Worm (Caenorhabditis elegans): ENCODE measurements around the gene ima-3.
"Not testable (repeated sequence)": the region's sequence is repeated elsewhere in the genome, so short reads cannot be mapped to it uniquely, and the experiment has no call there.

ima-3 gene

DNA sequence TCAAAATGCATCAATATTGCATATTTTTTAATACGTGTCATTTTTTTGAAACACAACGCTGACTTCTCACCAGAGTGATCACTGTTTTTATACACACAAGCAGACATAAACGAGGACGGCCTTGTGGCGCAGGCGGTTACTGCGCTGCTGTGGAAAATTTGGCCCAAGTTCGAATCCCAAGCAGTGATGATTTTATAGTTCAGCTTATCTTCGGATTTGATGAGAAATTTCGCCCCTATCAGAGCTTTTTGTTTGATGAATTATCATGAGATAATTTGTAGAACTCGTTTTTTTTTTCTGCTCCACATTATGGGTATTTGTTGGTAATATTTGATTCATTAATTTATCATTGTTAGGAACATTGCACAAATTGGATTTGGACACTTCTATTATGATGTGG is 12.5 kb upstream of the ima-3 start:
- TF ChIP-seq snpc-4 (tag; optimal IDR thresholded peaks at IDR 0.05) (no peak), ceh-43 (GFP tag; optimal IDR thresholded peaks at IDR 0.05) (peak; percentile 94), elt-3 (tag; optimal IDR thresholded peaks at IDR 0.05) (peak; percentile 85), lin-13 (tag; optimal IDR thresholded peaks at IDR 0.05) (peak; percentile 64), ceh-83 (GFP tag; optimal IDR thresholded peaks at IDR 0.05) (peak; percentile 98), bed-3 (GFP tag; optimal IDR thresholded peaks at IDR 0.05) (peak; percentile 93), flh-1 (GFP tag; optimal IDR thresholded peaks at IDR 0.05) (peak; percentile 84), ham-2 (GFP tag; optimal IDR thresholded peaks at IDR 0.05) (peak; percentile 98), ceh-39 (tag; optimal IDR thresholded peaks at IDR 0.05) (no peak), unc-39 (tag; optimal IDR thresholded peaks at IDR 0.05) (no peak), lsy-2 (tag; optimal IDR thresholded peaks at IDR 0.05) (peak; percentile 57), sptf-1 (tag; optimal IDR thresholded peaks at IDR 0.05) (peak; percentile 98), pha-4 (tag; optimal IDR thresholded peaks at IDR 0.05) (peak; percentile 41), elt-1 (tag; optimal IDR thresholded peaks at IDR 0.05; ENCODE audit: borderline replicate concordance, insufficient read depth) (peak; percentile 41), nhr-76 (tag; optimal IDR thresholded peaks at IDR 0.05) (peak; percentile 10), nhr-237 (tag; optimal IDR thresholded peaks at IDR 0.05) (peak; percentile 76), nhr-2 (tag; optimal IDR thresholded peaks at IDR 0.05) (no peak), lin-32 (GFP tag; optimal IDR thresholded peaks at IDR 0.05) (peak; percentile 94), nhr-12 (tag; optimal IDR thresholded peaks at IDR 0.05) (no peak), unc-120 (tag; optimal IDR thresholded peaks at IDR 0.05; ENCODE audit: poor library complexity, severe bottlenecking) (peak; percentile 96), M03D4.4 (tag; optimal IDR thresholded peaks at IDR 0.05) (peak; percentile 97), unc-62 (GFP tag; optimal IDR thresholded peaks at IDR 0.05) (peak; percentile 73), sem-2 (GFP tag; optimal IDR thresholded peaks at IDR 0.05) (peak; percentile 88), mab-5 (tag; optimal IDR thresholded peaks at IDR 0.05) (no peak), nhr-28 (tag; optimal IDR thresholded peaks at IDR 0.05) (peak; percentile 82), blmp-1 (tag; optimal IDR thresholded peaks at IDR 0.05) (peak; percentile 8), drap-1 (GFP tag; optimal IDR thresholded peaks at IDR 0.05) (peak; percentile 98), tbx-8 (GFP tag; optimal IDR thresholded peaks at IDR 0.05) (peak; percentile 88), ztf-11 (tag; optimal IDR thresholded peaks at IDR 0.05) (peak; percentile 57), mls-2 (tag; optimal IDR thresholded peaks at IDR 0.05) (peak; percentile 98), cnd-1 (tag; optimal IDR thresholded peaks at IDR 0.05) (peak; percentile 95), zip-8 (tag; optimal IDR thresholded peaks at IDR 0.05) (no peak), mep-1 (tag; optimal IDR thresholded peaks at IDR 0.05) (peak; percentile 88), ces-1 (GFP tag; optimal IDR thresholded peaks at IDR 0.05) (no peak), hlh-1 (tag; optimal IDR thresholded peaks at IDR 0.05) (peak; percentile 7)

DNA sequence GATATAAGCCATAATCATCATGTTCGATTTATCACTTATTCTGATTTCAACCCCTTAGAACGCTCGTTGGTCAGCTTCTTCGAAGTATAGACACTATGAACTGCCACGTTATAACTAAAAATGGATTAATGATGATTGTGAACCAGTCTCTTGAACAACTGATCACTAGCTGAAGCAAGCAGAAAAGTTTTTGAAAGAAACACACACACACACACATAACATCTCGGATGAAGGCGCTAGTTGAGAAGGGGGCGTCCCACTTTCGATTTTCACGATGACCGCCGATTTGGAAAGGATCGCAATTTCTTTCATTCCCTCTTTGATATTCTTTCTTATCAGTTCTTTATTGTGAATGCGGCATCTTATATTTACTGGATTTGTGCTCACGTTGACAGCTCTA is 7.1 kb upstream of the ima-3 start, which contains the start of gene clec-180:
Gene clec-180, plus strand, starts transcription at position 301 of the 400 bp plus-strand sequence.
- TF ChIP-seq tbx-8 (GFP tag; optimal IDR thresholded peaks at IDR 0.05) (no peak), nhr-76 (tag; optimal IDR thresholded peaks at IDR 0.05) (no peak), sem-2 (GFP tag; optimal IDR thresholded peaks at IDR 0.05) (no peak), cnd-1 (tag; optimal IDR thresholded peaks at IDR 0.05) (no peak), lin-13 (tag; optimal IDR thresholded peaks at IDR 0.05) (no peak), nhr-2 (tag; optimal IDR thresholded peaks at IDR 0.05) (no peak)

DNA sequence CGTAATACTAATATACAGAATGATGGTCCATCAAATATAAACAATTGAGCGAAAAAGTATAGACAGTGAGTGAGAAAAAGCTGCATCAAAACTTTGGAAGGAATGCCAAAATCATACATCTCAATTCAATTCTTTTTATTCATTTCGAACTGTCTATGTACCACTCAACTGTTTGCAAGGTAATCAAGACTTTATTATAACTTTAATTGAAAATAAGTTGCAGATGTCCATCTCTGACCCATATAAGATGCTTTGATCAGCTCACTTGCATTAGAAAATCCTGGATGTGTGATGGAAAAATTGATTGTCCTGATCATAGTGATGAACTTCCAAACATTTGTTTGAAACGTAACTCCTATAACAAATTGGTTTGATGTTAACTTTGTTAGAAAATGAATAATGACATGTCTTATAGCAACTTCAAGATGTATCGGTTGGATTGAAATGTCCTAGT is 6.1 kb upstream of the ima-3 start, which contains the start of gene F32E10.8:
Gene F32E10.8, plus strand, starts transcription at position 51 of the 454 bp plus-strand sequence.
- no peak for TF ChIP-seq flh-1 (GFP tag; optimal IDR thresholded peaks at IDR 0.05)
- TF ChIP-seq ham-2 (GFP tag; optimal IDR thresholded peaks at IDR 0.05), result no peak
- TF ChIP-seq drap-1 (GFP tag; optimal IDR thresholded peaks at IDR 0.05), result no peak
- TF ChIP-seq tbx-8 (GFP tag; optimal IDR thresholded peaks at IDR 0.05), result no peak
- no peak for TF ChIP-seq M03D4.4 (tag; optimal IDR thresholded peaks at IDR 0.05)
- TF ChIP-seq elt-3 (tag; optimal IDR thresholded peaks at IDR 0.05), result no peak
- TF ChIP-seq ceh-39 (tag; optimal IDR thresholded peaks at IDR 0.05), result no peak

DNA sequence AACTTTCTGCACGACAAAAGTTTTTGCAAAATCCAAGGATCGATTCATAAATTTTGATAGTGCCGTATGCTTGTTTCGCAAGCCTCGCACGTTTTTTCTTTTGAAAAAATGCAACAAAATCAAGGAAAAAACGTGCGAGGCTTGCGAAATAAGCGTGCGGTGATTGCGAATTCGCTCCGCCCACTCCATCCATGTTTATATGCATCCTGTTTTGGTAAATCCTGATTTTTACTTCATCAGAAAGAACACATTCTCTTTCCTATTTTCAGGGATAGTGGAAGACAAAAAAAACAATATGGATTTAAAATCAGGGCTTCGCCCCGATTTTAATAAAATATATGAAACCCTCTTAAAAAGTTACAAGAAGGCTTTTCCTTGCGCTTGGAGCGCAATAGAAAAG is 2.4 kb upstream of the ima-3 start, which contains the start of gene F32E10.9:
Gene F32E10.9, minus strand, starts transcription at position 101 of the 400 bp plus-strand sequence.
- not testable (repeated sequence) for TF ChIP-seq ztf-11, pha-4, cnd-1 (tag; optimal IDR thresholded peaks at IDR 0.05)
